Worm (Caenorhabditis elegans) whole organism, young adult: ENCODE results near the gene dgk-3.

ENCODE experiments used
- F49E8.2 ChIP-seq: sonication (generic microtip); optimal IDR thresholded peaks from 3 replicates; lab custom pipeline; 2017; ENCODE audit warnings: missing genetic modification characterization, mild to moderate bottlenecking, missing compliant biosample characterization, antibody characterized with exemption, moderate library complexity; ENCODE audit not compliant: insufficient read depth
- Y56A3A.18 ChIP-seq: fragments of 200-800 bp; sonication (Bioruptor generic); IDR thresholded peaks from 2 replicates; pipeline ENCODE4 v1.3.6; 2022; ENCODE audit warnings: missing genetic modification reagents, missing genetic modification characterization, missing compliant biosample characterization
- ccch-3 ChIP-seq: fragments of 200-800 bp; sonication (Bioruptor generic); optimal IDR thresholded peaks from 2 replicates; lab custom pipeline; 2018; ENCODE audit warnings: mild to moderate bottlenecking, missing genetic modification characterization, missing compliant biosample characterization
- ceh-100 ChIP-seq: fragments of 200-800 bp; sonication (Bioruptor generic); IDR thresholded peaks from 2 replicates; pipeline ENCODE4 v1.3.6; 2022; ENCODE audit warnings: missing genetic modification reagents, missing genetic modification characterization, missing compliant biosample characterization
- nhr-90 ChIP-seq: sonication (generic microtip); optimal IDR thresholded peaks from 2 replicates; lab custom pipeline; 2016; ENCODE audit warnings: missing genotype, mild to moderate bottlenecking, missing genetic modification characterization, missing compliant biosample characterization
- somi-1 ChIP-seq: fragments of 200-800 bp; sonication (Bioruptor generic); optimal IDR thresholded peaks from 2 replicates; lab custom pipeline; 2018; ENCODE audit warnings: mild to moderate bottlenecking, missing genetic modification characterization, missing compliant biosample characterization
- unc-62 ChIP-seq: fragments of 150-350 bp; optimal IDR thresholded peaks from 2 replicates; lab custom pipeline; 2014; ENCODE audit warnings: missing biosample characterization, missing genetic modification reagents, missing genetic modification characterization
- ztf-25 ChIP-seq: fragments of 200-800 bp; sonication (Bioruptor generic); IDR thresholded peaks from 2 replicates; pipeline ENCODE4 v1.3.6; 2022; ENCODE audit warnings: missing genetic modification reagents, missing genetic modification characterization, missing compliant biosample characterization

- TF ChIP-seq ccch-3 (GFP tag; lab: Kevin White, UChicago), result no peak
- no peak for TF ChIP-seq Y56A3A.18
- no peak for TF ChIP-seq ztf-25 (GFP tag; lab: Robert Waterston, UW)
- TF ChIP-seq F49E8.2 (tag; lab: Kevin White, UChicago), result no peak
- TF ChIP-seq unc-62 (GFP tag; lab: Kevin White, UChicago), result no peak
- no peak for TF ChIP-seq somi-1
- no peak for TF ChIP-seq ceh-100
- no peak for TF ChIP-seq nhr-90 (tag; lab: Kevin White, UChicago)
Observed at ce11 chrIII:9118921-9119606, 43.8 kb upstream of the dgk-3 start, which contains the start of gene ced-11.
